Fruit fly (Drosophila melanogaster) whole organism, embryonic: ENCODE results near the gene Kpc1.
A peak's percentile ranks its signal among the peaks of the same experiment; 100 is the strongest.

Experiments used
- Blimp-1 ChIP-seq: fragments of 200-800 bp; sonication (Bioruptor generic); optimal IDR thresholded peaks from 3 replicates; lab custom pipeline; 2018; ENCODE audit warnings: missing biosample characterization, missing genetic modification characterization, mild to moderate bottlenecking, moderate library complexity, missing genetic modification reagents
- CG10979 ChIP-seq: fragments of 200-800 bp; sonication (Bioruptor generic); optimal IDR thresholded peaks from 2 replicates; lab custom pipeline; 2018; ENCODE audit warnings: missing biosample characterization, mild to moderate bottlenecking, missing genetic modification characterization, moderate library complexity
- CG11398 ChIP-seq: fragments of 200-800 bp; sonication (Bioruptor generic); optimal IDR thresholded peaks from 2 replicates; lab custom pipeline; 2016; ENCODE audit warnings: missing biosample characterization, missing genetic modification characterization
- CG11695 ChIP-seq: fragments of 200-800 bp; sonication (Bioruptor generic); IDR thresholded peaks from 3 replicates; pipeline ENCODE4 v1.3.6; 2022; ENCODE audit warnings: missing biosample characterization, missing genetic modification characterization
- CG11696 ChIP-seq: fragments of 200-800 bp; sonication (Bioruptor generic); IDR thresholded peaks from 2 replicates; pipeline ENCODE4 v1.3.6; 2022; ENCODE audit warnings: missing biosample characterization, missing genetic modification characterization
- CG12219 ChIP-seq: fragments of 200-800 bp; sonication (Bioruptor generic); optimal IDR thresholded peaks from 3 replicates; lab custom pipeline; 2018; ENCODE audit warnings: missing biosample characterization, mild to moderate bottlenecking, missing genetic modification characterization
- CG15479 ChIP-seq: fragments of 200-800 bp; sonication (Bioruptor generic); optimal IDR thresholded peaks from 3 replicates; lab custom pipeline; 2019; ENCODE audit warnings: missing biosample characterization, mild to moderate bottlenecking, missing genetic modification characterization, moderate library complexity
- CG16863 ChIP-seq: fragments of 200-800 bp; sonication (Bioruptor generic); optimal IDR thresholded peaks from 3 replicates; lab custom pipeline; 2016; ENCODE audit warnings: missing biosample characterization, missing genetic modification characterization
- CG17912 ChIP-seq: fragments of 200-800 bp; sonication (Bioruptor generic); optimal IDR thresholded peaks from 2 replicates; lab custom pipeline; 2018; ENCODE audit warnings: missing biosample characterization, mild to moderate bottlenecking, missing genetic modification characterization
- CG1792 ChIP-seq: fragments of 200-800 bp; sonication (Bioruptor generic); optimal IDR thresholded peaks from 2 replicates; lab custom pipeline; 2016; ENCODE audit warnings: missing biosample characterization, missing genetic modification characterization
- CG30403 ChIP-seq: fragments of 200-800 bp; sonication (Bioruptor generic); optimal IDR thresholded peaks from 3 replicates; lab custom pipeline; 2016; ENCODE audit warnings: missing biosample characterization, missing genetic modification characterization
- CG4282 ChIP-seq: fragments of 200-800 bp; sonication (Bioruptor generic); optimal IDR thresholded peaks from 2 replicates; lab custom pipeline; 2016; ENCODE audit warnings: missing biosample characterization, missing genetic modification characterization
- CG4360 ChIP-seq: fragments of 200-800 bp; sonication (Bioruptor generic); IDR thresholded peaks from 2 replicates; pipeline ENCODE4 v1.3.6; 2022; ENCODE audit warnings: missing biosample characterization, missing genetic modification characterization
- CG43689 ChIP-seq: fragments of 200-800 bp; sonication (Bioruptor generic); IDR thresholded peaks from 2 replicates; pipeline ENCODE4 v1.3.6; 2022; ENCODE audit warnings: missing biosample characterization, missing genetic modification characterization
- CG5180 ChIP-seq: fragments of 200-800 bp; sonication (Bioruptor generic); optimal IDR thresholded peaks from 3 replicates; lab custom pipeline; 2017; ENCODE audit warnings: missing biosample characterization, missing genetic modification characterization, mild to moderate bottlenecking, moderate library complexity, missing genetic modification reagents
- CG5245 ChIP-seq: fragments of 200-800 bp; sonication (Bioruptor generic); optimal IDR thresholded peaks from 3 replicates; lab custom pipeline; 2016; ENCODE audit warnings: missing biosample characterization, missing genetic modification characterization
- CG6175 ChIP-seq: fragments of 200-800 bp; sonication (Bioruptor generic); IDR thresholded peaks from 3 replicates; pipeline ENCODE4 v1.3.6; 2022; ENCODE audit warnings: missing biosample characterization, missing genetic modification characterization
- CG8281 ChIP-seq: fragments of 200-800 bp; sonication (Bioruptor generic); optimal IDR thresholded peaks from 2 replicates; lab custom pipeline; 2018; ENCODE audit warnings: missing biosample characterization, mild to moderate bottlenecking, missing genetic modification characterization, moderate library complexity
- CG9437 ChIP-seq: fragments of 200-800 bp; sonication (Bioruptor generic); optimal IDR thresholded peaks from 2 replicates; lab custom pipeline; 2018; ENCODE audit warnings: missing biosample characterization, mild to moderate bottlenecking, missing genetic modification characterization
- CrebB ChIP-seq: fragments of 200-800 bp; sonication (Bioruptor generic); optimal IDR thresholded peaks from 3 replicates; lab custom pipeline; 2018; ENCODE audit warnings: missing biosample characterization, mild to moderate bottlenecking, missing genetic modification characterization
- D ChIP-seq, 2 experiments: fragments of 200-800 bp in 1 of 2; fragments of >200 bp in 1 of 2; sonication (Bioruptor generic) in 1 of 2; optimal IDR thresholded peaks; 2 replicates in 1 of 2; 3 replicates in 1 of 2; lab custom pipeline; 2017; ENCODE audit warnings: mild to moderate bottlenecking in 1 of 2, missing biosample characterization in 1 of 2, missing genetic modification characterization in 1 of 2, missing genetic modification reagents in 1 of 2
- Eip74EF ChIP-seq, 2 experiments: fragments of 200-800 bp in 1 of 2; fragments of >200 bp in 1 of 2; sonication (Bioruptor generic) in 1 of 2; optimal IDR thresholded peaks; 2 replicates each; lab custom pipeline; 2017 to 2019; ENCODE audit warnings: missing biosample characterization in 2 of 2, missing genetic modification characterization in 2 of 2, mild to moderate bottlenecking in 1 of 2, moderate library complexity in 1 of 2
- H15 ChIP-seq: fragments of 200-800 bp; sonication (Bioruptor generic); IDR thresholded peaks from 3 replicates; pipeline ENCODE4 v1.3.6; 2022; ENCODE audit warnings: missing biosample characterization, missing genetic modification characterization
- HmgZ ChIP-seq: fragments of 200-800 bp; sonication (Bioruptor generic); optimal IDR thresholded peaks from 2 replicates; lab custom pipeline; 2018; ENCODE audit warnings: missing biosample characterization, mild to moderate bottlenecking, missing genetic modification characterization
- Neu2 ChIP-seq: fragments of 200-800 bp; sonication (Bioruptor generic); optimal IDR thresholded peaks from 3 replicates; lab custom pipeline; 2016; ENCODE audit warnings: missing biosample characterization, missing genetic modification characterization, borderline replicate concordance
- NfI ChIP-seq: fragments of 200-800 bp; sonication (Bioruptor generic); optimal IDR thresholded peaks from 3 replicates; lab custom pipeline; 2018; ENCODE audit warnings: missing biosample characterization, mild to moderate bottlenecking, missing genetic modification characterization, moderate library complexity
- Oaz ChIP-seq: fragments of 200-800 bp; sonication (Bioruptor generic); IDR thresholded peaks from 2 replicates; pipeline ENCODE4 v1.3.6; 2022; ENCODE audit warnings: missing biosample characterization, missing genetic modification characterization
- Taf1 ChIP-seq: fragments of 200-800 bp; sonication (Bioruptor generic); IDR thresholded peaks from 2 replicates; pipeline ENCODE4 v1.3.6; 2022; ENCODE audit warnings: missing biosample characterization, missing genetic modification characterization
- Tbp ChIP-seq: fragments of >200 bp; optimal IDR thresholded peaks from 2 replicates; lab custom pipeline; 2018; ENCODE audit warnings: missing biosample characterization, missing genetic modification characterization
- btn ChIP-seq: fragments of 200-800 bp; sonication (Bioruptor generic); optimal IDR thresholded peaks from 2 replicates; lab custom pipeline; 2016; ENCODE audit warnings: missing biosample characterization, missing genetic modification characterization
- cas ChIP-seq: fragments of 200-800 bp; sonication (Bioruptor generic); IDR thresholded peaks from 2 replicates; pipeline ENCODE4 v1.3.6; 2022; ENCODE audit warnings: missing biosample characterization, missing genetic modification characterization
- chif ChIP-seq, 2 experiments: fragments of 200-800 bp; sonication (Bioruptor generic); optimal IDR thresholded peaks; 3 replicates each; lab custom pipeline; 2016; ENCODE audit warnings: missing biosample characterization in 2 of 2, missing genetic modification characterization in 2 of 2
- chinmo ChIP-seq: fragments of 200-800 bp; sonication (Bioruptor generic); IDR thresholded peaks from 4 replicates; pipeline ENCODE4 v1.3.6; 2022; ENCODE audit warnings: missing biosample characterization, missing genetic modification characterization; ENCODE audit not compliant: partially characterized antibody
- ci ChIP-seq: fragments of 200-800 bp; sonication (Bioruptor generic); IDR thresholded peaks from 3 replicates; pipeline ENCODE4 v1.3.6; 2022; ENCODE audit warnings: missing biosample characterization, missing genetic modification characterization
- jumu ChIP-seq: fragments of 200-800 bp; sonication (Bioruptor generic); optimal IDR thresholded peaks from 3 replicates; lab custom pipeline; 2016; ENCODE audit warnings: missing biosample characterization, missing genetic modification characterization
- ken ChIP-seq: fragments of 200-800 bp; sonication (Bioruptor generic); IDR thresholded peaks from 3 replicates; pipeline ENCODE4 v1.3.6; 2022; ENCODE audit warnings: missing biosample characterization, missing genetic modification characterization
- lola ChIP-seq, 3 experiments: fragments of >200 bp in 2 of 3; fragments of 200-800 bp in 1 of 3; sonication (Bioruptor generic) in 1 of 3; optimal IDR thresholded peaks; 2 replicates each; lab custom pipeline; 2017 to 2019; ENCODE audit warnings: missing biosample characterization in 3 of 3, missing genetic modification characterization in 3 of 3, mild to moderate bottlenecking in 1 of 3, moderate library complexity in 1 of 3
- nerfin-1 ChIP-seq: fragments of 200-800 bp; sonication (Bioruptor generic); optimal IDR thresholded peaks from 3 replicates; lab custom pipeline; 2019; ENCODE audit warnings: missing biosample characterization, mild to moderate bottlenecking, missing genetic modification characterization, moderate library complexity
- pan ChIP-seq, 4 experiments: fragments of >200 bp in 3 of 4; fragments of 200-800 bp in 1 of 4; sonication (Bioruptor generic) in 1 of 4; optimal IDR thresholded peaks in 3 of 4; IDR thresholded peaks in 1 of 4; 2 replicates each; pipeline versions ENCODE4 v1.3.6 to Lab custom; 2017 to 2022; ENCODE audit warnings: missing biosample characterization in 2 of 4, missing genetic modification characterization in 2 of 4, mixed read lengths in 1 of 4
- pfk ChIP-seq: fragments of 200-800 bp; sonication (Bioruptor generic); optimal IDR thresholded peaks from 2 replicates; lab custom pipeline; 2018; ENCODE audit warnings: missing biosample characterization, mild to moderate bottlenecking, missing genetic modification characterization, moderate library complexity
- pum ChIP-seq: fragments of 200-800 bp; sonication (Bioruptor generic); optimal IDR thresholded peaks from 2 replicates; lab custom pipeline; 2016; ENCODE audit warnings: missing biosample characterization, missing genetic modification characterization
- sd ChIP-seq: fragments of 200-800 bp; sonication (Bioruptor generic); optimal IDR thresholded peaks from 3 replicates; lab custom pipeline; 2018; ENCODE audit warnings: missing biosample characterization, mild to moderate bottlenecking, missing genetic modification characterization, moderate library complexity
- sens ChIP-seq: fragments of 200-800 bp; sonication (Bioruptor generic); peaks from one replicate; lab custom pipeline; 2016; ENCODE audit warnings: missing biosample characterization, missing genetic modification characterization
- stc ChIP-seq: fragments of 200-800 bp; sonication (Bioruptor generic); IDR thresholded peaks from 2 replicates; pipeline ENCODE4 v1.3.6; 2022; ENCODE audit warnings: missing biosample characterization, missing genetic modification characterization
- sug ChIP-seq: fragments of 200-800 bp; optimal IDR thresholded peaks from 2 replicates; lab custom pipeline; 2019; ENCODE audit warnings: missing biosample characterization, mild to moderate bottlenecking, missing genetic modification characterization, moderate library complexity
- trem ChIP-seq: fragments of 200-800 bp; optimal IDR thresholded peaks from 3 replicates; lab custom pipeline; 2019; ENCODE audit warnings: missing biosample characterization, mild to moderate bottlenecking, missing genetic modification characterization, moderate library complexity
- wdn ChIP-seq: fragments of 200-800 bp; sonication (Bioruptor generic); IDR thresholded peaks from 2 replicates; pipeline ENCODE4 v1.3.6; 2022; ENCODE audit warnings: missing biosample characterization, missing genetic modification characterization
- z ChIP-seq: fragments of 200-800 bp; sonication (Bioruptor generic); IDR thresholded peaks from 3 replicates; pipeline ENCODE4 v1.3.6; 2022; ENCODE audit warnings: missing biosample characterization, missing genetic modification characterization
- zfh2 ChIP-seq: fragments of 200-800 bp; sonication (Bioruptor generic); optimal IDR thresholded peaks from 2 replicates; lab custom pipeline; 2016; ENCODE audit warnings: missing biosample characterization, missing genetic modification characterization

Kpc1 gene

dm6 chr3R:15146408-15147037, 49.5 kb downstream of the Kpc1 start (continued):
- TF ChIP-seq Eip74EF (GFP tag; optimal IDR thresholded peaks at IDR 0.05; lab: Kevin White, UChicago): no peak
- TF ChIP-seq ci (GFP tag; lab: Robert Waterston, UW): 0 out of 3 replicates have a peak, but pooled peaks have one; percentile 31
- TF ChIP-seq CG1792 (GFP tag; lab: Kevin White, UChicago): no peak
- no peak for TF ChIP-seq zfh2
- TF ChIP-seq CG16863 (GFP tag; lab: Kevin White, UChicago): no peak
- TF ChIP-seq CG30403 (GFP tag; lab: Kevin White, UChicago): no peak
- TF ChIP-seq sens: peak; percentile 49
- TF ChIP-seq ken (GFP tag; lab: Robert Waterston, UW): 0 out of 3 replicates have a peak, but pooled peaks have one; percentile 43
- TF ChIP-seq CG4360: peak; percentile 99
- TF ChIP-seq CG15479: peak; percentile 82
- no peak for TF ChIP-seq Taf1
- TF ChIP-seq CG5245: no peak
- no peak for TF ChIP-seq CG9437
- TF ChIP-seq CG8281 (tag; lab: Kevin White, UChicago): no peak
- peak; percentile 49; the same call in 1 of the 3 replicates for TF ChIP-seq z (GFP tag; lab: Robert Waterston, UW)
- TF ChIP-seq CG6175 (GFP tag; lab: Robert Waterston, UW): peak; percentile 47; the same call in 1 of the 3 replicates
- 0 out of 4 replicates have a peak, but pooled peaks have one; percentile 81 for TF ChIP-seq chinmo
- TF ChIP-seq pum (GFP tag; lab: Kevin White, UChicago): no peak
- no peak for TF ChIP-seq Oaz (GFP tag; lab: Robert Waterston, UW)
- no peak for TF ChIP-seq btn (GFP tag; lab: Kevin White, UChicago)
- TF ChIP-seq CG5180 (GFP tag; lab: Kevin White, UChicago): no peak
- no peak for TF ChIP-seq CrebB (tag; lab: Kevin White, UChicago)
- no peak for TF ChIP-seq CG4282 (GFP tag; lab: Kevin White, UChicago)
- TF ChIP-seq CG12219: no peak
- TF ChIP-seq Neu2: no peak
- no peak for TF ChIP-seq chif (GFP tag; optimal IDR thresholded peaks at IDR 0.05; lab: Kevin White, UChicago)
- TF ChIP-seq CG17912 (GFP tag; lab: Kevin White, UChicago): no peak
- 0 out of 2 replicates have a peak, but pooled peaks have one; percentile 11 for TF ChIP-seq CG11696 (GFP tag; lab: Robert Waterston, UW)
- no peak for TF ChIP-seq trem
- peak; percentile 54 for TF ChIP-seq D (optimal IDR thresholded peaks at IDR 0.05; lab: Kevin White, UChicago)
- no peak for TF ChIP-seq D (GFP tag; optimal IDR thresholded peaks at IDR 0.05; lab: Kevin White, UChicago)

dm6 chr3R:15145491-15145890, 50.5 kb downstream of the Kpc1 start:
- peak; percentile 29 for TF ChIP-seq sd (tag; lab: Kevin White, UChicago)
- peak; percentile 75 for TF ChIP-seq stc (GFP tag; lab: Robert Waterston, UW)
- peak; percentile 77 for TF ChIP-seq CG11695 (GFP tag; lab: Robert Waterston, UW)
- TF ChIP-seq H15 (GFP tag; lab: Robert Waterston, UW): 0 out of 3 replicates have a peak, but pooled peaks have one; percentile 51
- no peak for TF ChIP-seq Tbp (GFP tag; lab: Kevin White, UChicago)
- TF ChIP-seq jumu (GFP tag; lab: Kevin White, UChicago): no peak
- TF ChIP-seq CrebB (tag; lab: Kevin White, UChicago): peak; percentile 27
- no peak for TF ChIP-seq wdn (GFP tag; lab: Robert Waterston, UW)
- peak in 1 of 2 experiments; percentile 9 for TF ChIP-seq chif (GFP tag; optimal IDR thresholded peaks at IDR 0.05; lab: Kevin White, UChicago)
- peak; percentile 45 for TF ChIP-seq CG10979
- no peak for TF ChIP-seq CG43689 (GFP tag; lab: Robert Waterston, UW)
- TF ChIP-seq HmgZ: peak; percentile 5
- peak in 1 of 3 experiments; percentile 30 for TF ChIP-seq lola (GFP tag; optimal IDR thresholded peaks at IDR 0.05; lab: Kevin White, UChicago)
- TF ChIP-seq Blimp-1 (GFP tag; lab: Kevin White, UChicago): peak; percentile 51
- TF ChIP-seq pan (optimal IDR thresholded peaks at IDR 0.05; lab: Kevin White, UChicago): no peak
- peak in 1 of 2 experiments; percentile 84 for TF ChIP-seq pan (GFP tag; optimal IDR thresholded peaks at IDR 0.05 in 1 of 2, IDR thresholded peaks at IDR 0.05 in 1 of 2)
- no peak for TF ChIP-seq pfk (GFP tag; lab: Kevin White, UChicago)
- TF ChIP-seq nerfin-1 (tag; lab: Kevin White, UChicago): peak; percentile 13
- TF ChIP-seq sug (tag; lab: Kevin White, UChicago): peak; percentile 39
- peak; percentile 36 for TF ChIP-seq NfI (GFP tag; lab: Kevin White, UChicago)
- no peak for TF ChIP-seq CG11398 (GFP tag; lab: Kevin White, UChicago)
- TF ChIP-seq cas (GFP tag; lab: Robert Waterston, UW): 0 out of 2 replicates have a peak, but pooled peaks have one; percentile 11
